Worm (Caenorhabditis elegans): Measurements from ENCODE around the gene exp-1.

DNA sequence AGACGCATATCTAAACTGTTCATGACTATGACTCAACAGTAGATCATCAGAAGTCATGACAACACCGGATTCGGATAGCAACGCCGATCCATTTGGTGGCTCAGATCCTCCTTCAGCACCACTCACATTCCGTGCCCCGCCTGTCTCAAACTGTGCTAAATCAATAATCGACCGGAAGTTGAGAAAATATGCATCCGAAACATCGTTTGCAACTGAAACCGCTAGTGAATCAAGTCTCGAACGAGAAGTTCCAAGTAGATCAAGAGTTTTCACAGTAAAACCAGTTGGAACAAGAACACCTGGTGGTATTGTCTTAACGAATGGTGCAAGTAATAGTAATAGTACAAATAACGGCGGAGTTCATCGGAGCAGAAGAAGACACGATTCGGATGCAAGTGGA, 13.8 kb downstream of the exp-1 start:
- no peak for TF ChIP-seq ceh-48 (tag; optimal IDR thresholded peaks at IDR 0.05)
- no peak for TF ChIP-seq elt-2 (tag; optimal IDR thresholded peaks at IDR 0.05)

Data from whole organism, late embryonic.